Fruit fly (Drosophila melanogaster) whole organism, embryonic: ENCODE measurements around the gene Faa.

Experiments
- Asciz ChIP-seq: fragments of 200-800 bp; sonication (Bioruptor generic); optimal IDR thresholded peaks from 2 replicates; lab custom pipeline; 2017; ENCODE audit warnings: missing biosample characterization, mild to moderate bottlenecking, missing genetic modification characterization, missing genetic modification reagents
- C15 ChIP-seq: fragments of 200-800 bp; sonication (Bioruptor generic); IDR thresholded peaks from 3 replicates; pipeline ENCODE4 v1.3.6; 2022; ENCODE audit warnings: missing biosample characterization, missing genetic modification characterization
- CG1024 ChIP-seq: fragments of 200-800 bp; sonication (Bioruptor generic); IDR thresholded peaks from 2 replicates; pipeline ENCODE4 v1.3.6; 2022; ENCODE audit warnings: missing biosample characterization, missing genetic modification characterization
- CG11504 ChIP-seq: fragments of 200-800 bp; sonication (Bioruptor generic); optimal IDR thresholded peaks from 3 replicates; lab custom pipeline; 2019; ENCODE audit warnings: missing biosample characterization, mild to moderate bottlenecking, missing genetic modification characterization, moderate library complexity
- CG11696 ChIP-seq: fragments of 200-800 bp; sonication (Bioruptor generic); IDR thresholded peaks from 2 replicates; pipeline ENCODE4 v1.3.6; 2022; ENCODE audit warnings: missing biosample characterization, missing genetic modification characterization
- CG12942 ChIP-seq: fragments of 200-800 bp; sonication (Bioruptor generic); optimal IDR thresholded peaks from 3 replicates; lab custom pipeline; 2016; ENCODE audit warnings: missing biosample characterization, missing genetic modification characterization
- CG13424 ChIP-seq: fragments of 200-800 bp; sonication (Bioruptor generic); optimal IDR thresholded peaks from 2 replicates; lab custom pipeline; 2019; ENCODE audit warnings: missing biosample characterization, mild to moderate bottlenecking, missing genetic modification characterization, moderate library complexity
- CG14014 ChIP-seq: fragments of 200-800 bp; sonication (Bioruptor generic); IDR thresholded peaks from 2 replicates; pipeline ENCODE4 v1.3.6; 2022; ENCODE audit warnings: missing biosample characterization, missing genetic modification characterization
- CG14710 ChIP-seq: fragments of 200-800 bp; sonication (Bioruptor generic); optimal IDR thresholded peaks from 3 replicates; lab custom pipeline; 2019; ENCODE audit warnings: missing biosample characterization, mild to moderate bottlenecking, missing genetic modification characterization, moderate library complexity
- CG15073 ChIP-seq: fragments of 200-800 bp; sonication (Bioruptor generic); optimal IDR thresholded peaks from 2 replicates; lab custom pipeline; 2016; ENCODE audit warnings: missing biosample characterization, missing genetic modification characterization
- CG1529 ChIP-seq: fragments of 200-800 bp; sonication (Bioruptor generic); optimal IDR thresholded peaks from 3 replicates; lab custom pipeline; 2018; ENCODE audit warnings: missing biosample characterization, missing genetic modification characterization
- CG1603 ChIP-seq: fragments of 200-800 bp; sonication (Bioruptor generic); optimal IDR thresholded peaks from 2 replicates; lab custom pipeline; 2019; ENCODE audit warnings: missing biosample characterization, mild to moderate bottlenecking, missing genetic modification characterization, moderate library complexity
- CG18262 ChIP-seq: fragments of 200-800 bp; optimal IDR thresholded peaks from 3 replicates; lab custom pipeline; 2019; ENCODE audit warnings: missing biosample characterization, mild to moderate bottlenecking, missing genetic modification characterization, moderate library complexity
- CG2120 ChIP-seq: fragments of 200-800 bp; sonication (Bioruptor generic); optimal IDR thresholded peaks from 3 replicates; lab custom pipeline; 2016; ENCODE audit warnings: missing biosample characterization, missing genetic modification characterization
- CG2129 ChIP-seq: fragments of 200-800 bp; sonication (Bioruptor generic); IDR thresholded peaks from 2 replicates; pipeline ENCODE4 v1.3.6; 2022; ENCODE audit warnings: missing biosample characterization, missing genetic modification characterization; ENCODE audit not compliant: partially characterized antibody
- CG2199 ChIP-seq: fragments of 200-800 bp; sonication (Bioruptor generic); IDR thresholded peaks from 3 replicates; pipeline ENCODE4 v1.3.6; 2022; ENCODE audit warnings: missing biosample characterization, missing genetic modification characterization
- CG33557 ChIP-seq: fragments of 200-800 bp; sonication (Bioruptor generic); optimal IDR thresholded peaks from 2 replicates; lab custom pipeline; 2019; ENCODE audit warnings: missing biosample characterization, mild to moderate bottlenecking, missing genetic modification characterization, moderate library complexity
- CG3407 ChIP-seq: fragments of 200-800 bp; sonication (Bioruptor generic); optimal IDR thresholded peaks from 2 replicates; lab custom pipeline; 2018; ENCODE audit warnings: missing biosample characterization, mild to moderate bottlenecking, missing genetic modification characterization
- CG34376 ChIP-seq: fragments of 200-800 bp; sonication (Bioruptor generic); optimal IDR thresholded peaks from 2 replicates; lab custom pipeline; 2018; ENCODE audit warnings: missing biosample characterization, mild to moderate bottlenecking, missing genetic modification characterization
- CG7786 ChIP-seq: fragments of 200-800 bp; sonication (Bioruptor generic); optimal IDR thresholded peaks from 2 replicates; lab custom pipeline; 2016; ENCODE audit warnings: missing biosample characterization, missing genetic modification characterization
- CG7928 ChIP-seq: fragments of 200-800 bp; sonication (Bioruptor generic); optimal IDR thresholded peaks from 2 replicates; lab custom pipeline; 2017; ENCODE audit warnings: missing biosample characterization, mild to moderate bottlenecking, missing genetic modification characterization
- CG8924 ChIP-seq: fragments of 200-800 bp; optimal IDR thresholded peaks from 3 replicates; lab custom pipeline; 2019; ENCODE audit warnings: missing biosample characterization, mild to moderate bottlenecking, missing genetic modification characterization, moderate library complexity
- CG9609 ChIP-seq: fragments of 200-800 bp; sonication (Bioruptor generic); optimal IDR thresholded peaks from 3 replicates; lab custom pipeline; 2016; ENCODE audit warnings: missing biosample characterization, missing genetic modification characterization
- CG9797 ChIP-seq: fragments of 200-800 bp; sonication (Bioruptor generic); optimal IDR thresholded peaks from 3 replicates; lab custom pipeline; 2018; ENCODE audit warnings: missing biosample characterization, mild to moderate bottlenecking, missing genetic modification characterization
- CG9876 ChIP-seq: fragments of 200-800 bp; sonication (Bioruptor generic); optimal IDR thresholded peaks from 2 replicates; lab custom pipeline; 2016; ENCODE audit warnings: missing biosample characterization, missing genetic modification characterization
- CG9932 ChIP-seq: fragments of 200-800 bp; sonication (Bioruptor generic); IDR thresholded peaks from 2 replicates; pipeline ENCODE4 v1.3.6; 2022; ENCODE audit warnings: missing biosample characterization, missing genetic modification characterization
- CHES-1-like ChIP-seq: fragments of 200-800 bp; sonication (Bioruptor generic); optimal IDR thresholded peaks from 2 replicates; lab custom pipeline; 2016; ENCODE audit warnings: missing biosample characterization, missing genetic modification characterization
- Camta ChIP-seq: fragments of 200-800 bp; sonication (Bioruptor generic); optimal IDR thresholded peaks from 2 replicates; lab custom pipeline; 2016; ENCODE audit warnings: missing biosample characterization, missing genetic modification characterization
- Dad ChIP-seq: fragments of 200-800 bp; sonication (Bioruptor generic); optimal IDR thresholded peaks from 3 replicates; lab custom pipeline; 2016; ENCODE audit warnings: missing biosample characterization, missing genetic modification characterization
- Dll ChIP-seq: fragments of 200-800 bp; sonication (Bioruptor generic); IDR thresholded peaks from 4 replicates; pipeline ENCODE4 v1.3.6; 2022; ENCODE audit warnings: missing biosample characterization, missing genetic modification characterization; ENCODE audit not compliant: partially characterized antibody
- E2f1 ChIP-seq: fragments of 200-800 bp; sonication (Bioruptor generic); IDR thresholded peaks from 2 replicates; pipeline ENCODE4 v1.3.6; 2022; ENCODE audit warnings: missing biosample characterization, missing genetic modification characterization
- Eip74EF ChIP-seq, 2 experiments: fragments of 200-800 bp in 1 of 2; fragments of >200 bp in 1 of 2; sonication (Bioruptor generic) in 1 of 2; optimal IDR thresholded peaks; 2 replicates each; lab custom pipeline; 2017 to 2019; ENCODE audit warnings: missing biosample characterization in 2 of 2, missing genetic modification characterization in 2 of 2, mild to moderate bottlenecking in 1 of 2, moderate library complexity in 1 of 2
- GATAe ChIP-seq: fragments of 200-800 bp; sonication (Bioruptor generic); conservative IDR thresholded peaks from 2 replicates; pipeline ENCODE4 v1.3.6; 2022; ENCODE audit warnings: missing biosample characterization, missing genetic modification characterization
- HLH3B ChIP-seq: fragments of 200-800 bp; sonication (Bioruptor generic); IDR thresholded peaks from 2 replicates; pipeline ENCODE4 v1.3.6; 2022; ENCODE audit warnings: missing biosample characterization, missing genetic modification characterization
- HmgD ChIP-seq: fragments of 200-800 bp; sonication (Bioruptor generic); optimal IDR thresholded peaks from 3 replicates; lab custom pipeline; 2016; ENCODE audit warnings: missing biosample characterization, missing genetic modification characterization
- Sry-δ ChIP-seq: fragments of 200-800 bp; sonication (Bioruptor generic); optimal IDR thresholded peaks from 2 replicates; lab custom pipeline; 2016; ENCODE audit warnings: missing biosample characterization, missing genetic modification characterization
- chinmo ChIP-seq: fragments of 200-800 bp; sonication (Bioruptor generic); IDR thresholded peaks from 4 replicates; pipeline ENCODE4 v1.3.6; 2022; ENCODE audit warnings: missing biosample characterization, missing genetic modification characterization; ENCODE audit not compliant: partially characterized antibody
- croc ChIP-seq: fragments of 200-800 bp; sonication (Bioruptor generic); conservative IDR thresholded peaks from 3 replicates; pipeline ENCODE4 v1.3.6; 2022; ENCODE audit warnings: missing biosample characterization, missing genetic modification characterization
- ems ChIP-seq: fragments of 200-800 bp; sonication (Bioruptor generic); optimal IDR thresholded peaks from 3 replicates; lab custom pipeline; 2016; ENCODE audit warnings: missing biosample characterization, missing genetic modification characterization
- fd3F ChIP-seq: fragments of 200-800 bp; sonication (Bioruptor generic); optimal IDR thresholded peaks from 2 replicates; lab custom pipeline; 2018; ENCODE audit warnings: missing biosample characterization, mild to moderate bottlenecking, missing genetic modification characterization, moderate library complexity
- fd64A ChIP-seq: fragments of 200-800 bp; sonication (Bioruptor generic); optimal IDR thresholded peaks from 3 replicates; lab custom pipeline; 2018; ENCODE audit warnings: missing biosample characterization, mild to moderate bottlenecking, missing genetic modification characterization
- grn ChIP-seq: fragments of 200-800 bp; sonication (Bioruptor generic); optimal IDR thresholded peaks from 3 replicates; lab custom pipeline; 2017; ENCODE audit warnings: missing biosample characterization, missing genetic modification characterization
- hkb ChIP-seq, 2 experiments: fragments of 200-800 bp in 1 of 2; fragments of >200 bp in 1 of 2; sonication (Bioruptor generic) in 1 of 2; IDR thresholded peaks in 1 of 2; optimal IDR thresholded peaks in 1 of 2; 2 replicates each; pipeline versions ENCODE4 v1.3.6 to Lab custom; 2017 to 2022; ENCODE audit warnings: missing biosample characterization in 1 of 2, missing genetic modification characterization in 1 of 2
- insv ChIP-seq, 2 experiments: fragments of 200-800 bp; sonication (Bioruptor generic); optimal IDR thresholded peaks; 3 replicates each; lab custom pipeline; 2016 to 2018; ENCODE audit warnings: missing biosample characterization in 2 of 2, missing genetic modification characterization in 2 of 2
- lbe ChIP-seq: fragments of 200-800 bp; sonication (Bioruptor generic); optimal IDR thresholded peaks from 2 replicates; lab custom pipeline; 2016; ENCODE audit warnings: missing biosample characterization, mild to moderate bottlenecking, missing genetic modification characterization
- maf-S ChIP-seq: fragments of 200-800 bp; sonication (Bioruptor generic); optimal IDR thresholded peaks from 2 replicates; lab custom pipeline; 2016; ENCODE audit warnings: missing biosample characterization, missing genetic modification characterization
- mirr ChIP-seq: fragments of 200-800 bp; sonication (Bioruptor generic); optimal IDR thresholded peaks from 3 replicates; lab custom pipeline; 2018; ENCODE audit warnings: missing biosample characterization, mild to moderate bottlenecking, missing genetic modification characterization
- pfk ChIP-seq: fragments of 200-800 bp; sonication (Bioruptor generic); optimal IDR thresholded peaks from 2 replicates; lab custom pipeline; 2018; ENCODE audit warnings: missing biosample characterization, mild to moderate bottlenecking, missing genetic modification characterization, moderate library complexity
- stc ChIP-seq: fragments of 200-800 bp; sonication (Bioruptor generic); IDR thresholded peaks from 2 replicates; pipeline ENCODE4 v1.3.6; 2022; ENCODE audit warnings: missing biosample characterization, missing genetic modification characterization

Gene Faa

dm6 chr3L:4025738-4026505 is 47.8 kb downstream of the Faa start, which contains the start of gene CG11594 (continued):
- TF ChIP-seq CG15073 (GFP tag; lab: Kevin White, UChicago) (no peak), CG1529 (no peak), Sry-δ (GFP tag; lab: Kevin White, UChicago) (no peak), CG9876 (GFP tag; lab: Kevin White, UChicago) (no peak), Camta (no peak), lbe (GFP tag; lab: Kevin White, UChicago) (no peak), ems (no peak), CG18262 (no peak), CG9797 (GFP tag; lab: Kevin White, UChicago) (no peak), Asciz (no peak), insv (GFP tag; optimal IDR thresholded peaks at IDR 0.05; lab: Kevin White, UChicago) (no peak), CG34376 (GFP tag; lab: Kevin White, UChicago) (peak; percentile 60), CG1603 (tag; lab: Kevin White, UChicago) (no peak), hkb (optimal IDR thresholded peaks at IDR 0.05; lab: Kevin White, UChicago) (no peak), hkb (GFP tag; IDR thresholded peaks at IDR 0.05; lab: Robert Waterston, UW) (no peak), pfk (no peak), CG12942 (no peak), E2f1 (GFP tag; lab: Robert Waterston, UW) (no peak), CG7928 (GFP tag; lab: Kevin White, UChicago) (no peak), chinmo (0 out of 4 replicates have a peak, but pooled peaks have one; percentile 57), CG14014 (GFP tag; lab: Robert Waterston, UW) (peak; percentile 67; the same call in 1 of the 2 replicates), Dad (GFP tag; lab: Kevin White, UChicago) (no peak), CG14710 (tag; lab: Kevin White, UChicago) (no peak), CHES-1-like (GFP tag; lab: Kevin White, UChicago) (no peak), Dll (GFP tag; lab: Robert Waterston, UW) (no peak), CG9932 (GFP tag; lab: Robert Waterston, UW) (no peak), CG33557 (GFP tag; lab: Kevin White, UChicago) (no peak), CG2129 (GFP tag; lab: Robert Waterston, UW) (no peak), HLH3B (GFP tag; lab: Robert Waterston, UW) (no peak), fd64A (GFP tag; lab: Kevin White, UChicago) (no peak), CG2199 (GFP tag; lab: Robert Waterston, UW) (no peak), grn (GFP tag; lab: Kevin White, UChicago) (peak; percentile 92), CG11504 (tag; lab: Kevin White, UChicago) (no peak), CG8924 (tag; lab: Kevin White, UChicago) (peak; percentile 8), croc (GFP tag; lab: Robert Waterston, UW) (no peak), CG9609 (no peak), CG3407 (GFP tag; lab: Kevin White, UChicago) (no peak), CG2120 (GFP tag; lab: Kevin White, UChicago) (peak; percentile 26), CG13424 (tag; lab: Kevin White, UChicago) (no peak), CG11696 (GFP tag; lab: Robert Waterston, UW) (no peak), stc (GFP tag; lab: Robert Waterston, UW) (0 out of 2 replicates have a peak, but pooled peaks have one; percentile 12), C15 (GFP tag; lab: Robert Waterston, UW) (no peak), maf-S (no peak), GATAe (no peak), fd3F (GFP tag; lab: Kevin White, UChicago) (peak; percentile 39), CG7786 (GFP tag; lab: Kevin White, UChicago) (no peak), HmgD (GFP tag; lab: Kevin White, UChicago) (no peak), CG1024 (GFP tag; lab: Robert Waterston, UW) (no peak), Eip74EF (GFP tag; optimal IDR thresholded peaks at IDR 0.05; lab: Kevin White, UChicago) (peak in 1 of 2 experiments; percentile 54), mirr (GFP tag; lab: Kevin White, UChicago) (peak; percentile 22)
